Worm (Caenorhabditis elegans) whole organism, L4/young adult: ENCODE results near the gene lsy-12.

ENCODE experiments used
- W03F9.2 ChIP-seq: fragments of 150-350 bp; optimal IDR thresholded peaks from 2 replicates; lab custom pipeline; 2014; ENCODE audit warnings: missing biosample characterization, missing genetic modification characterization
- dao-5 ChIP-seq: sonication (generic microtip); optimal IDR thresholded peaks from 2 replicates; lab custom pipeline; 2016; ENCODE audit warnings: missing genotype, missing genetic modification characterization, moderate library complexity, missing compliant biosample characterization
- him-1 ChIP-seq: sonication (generic microtip); optimal IDR thresholded peaks from 2 replicates; lab custom pipeline; 2016; ENCODE audit warnings: missing genotype, missing genetic modification reagents, missing genetic modification characterization, missing compliant biosample characterization

lsy-12 gene

DNA sequence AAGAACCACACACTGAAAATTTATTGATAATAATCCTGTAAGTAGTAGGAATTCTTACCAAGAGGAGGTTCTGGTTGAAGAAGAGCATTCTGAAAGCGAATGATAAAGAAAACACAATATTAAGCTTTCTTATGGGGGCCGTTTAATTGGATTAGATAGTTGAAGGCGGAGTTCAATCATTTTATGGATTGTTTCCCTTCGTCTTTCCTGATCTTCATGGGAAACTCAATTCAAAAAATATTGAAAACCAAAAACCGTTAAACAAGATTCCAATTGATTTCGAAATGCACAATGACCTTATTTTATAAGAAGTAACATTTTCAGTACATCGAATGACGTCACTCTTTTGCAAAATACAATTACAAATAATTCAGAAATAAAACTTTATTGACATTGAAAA lies 60.7 kb downstream of the lsy-12 start, which contains the start of gene F46B6.13:
Gene F46B6.13, minus strand, starts transcription at position 101 of the 400 bp plus-strand sequence.
- TF ChIP-seq W03F9.2 (tag; lab: Kevin White, UChicago), result no peak
- no peak for TF ChIP-seq him-1 (tag; lab: Kevin White, UChicago)
- no peak for TF ChIP-seq dao-5 (tag; lab: Kevin White, UChicago)

DNA sequence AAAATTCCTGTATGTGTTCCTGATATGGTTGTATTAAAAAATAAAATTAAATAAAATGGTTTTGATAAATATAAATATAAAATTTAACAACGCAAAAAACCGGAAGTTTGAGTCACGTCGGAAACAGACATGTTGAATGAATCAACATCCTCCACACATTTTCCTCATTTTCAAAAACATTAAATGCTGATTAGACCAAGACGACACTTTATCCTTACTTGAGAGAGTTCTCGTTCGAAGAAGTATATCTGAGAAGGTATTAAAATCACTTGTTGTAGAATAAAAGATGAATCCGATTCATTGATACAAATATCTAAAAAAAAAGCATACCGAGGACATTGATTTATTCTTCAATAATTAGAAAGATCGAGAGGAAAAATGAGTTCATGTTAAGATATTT lies 61.6 kb downstream of the lsy-12 start:
- TF ChIP-seq W03F9.2 (tag; lab: Kevin White, UChicago), result no peak
- no peak for TF ChIP-seq dao-5 (tag; lab: Kevin White, UChicago)
- no peak for TF ChIP-seq him-1 (tag; lab: Kevin White, UChicago)

DNA sequence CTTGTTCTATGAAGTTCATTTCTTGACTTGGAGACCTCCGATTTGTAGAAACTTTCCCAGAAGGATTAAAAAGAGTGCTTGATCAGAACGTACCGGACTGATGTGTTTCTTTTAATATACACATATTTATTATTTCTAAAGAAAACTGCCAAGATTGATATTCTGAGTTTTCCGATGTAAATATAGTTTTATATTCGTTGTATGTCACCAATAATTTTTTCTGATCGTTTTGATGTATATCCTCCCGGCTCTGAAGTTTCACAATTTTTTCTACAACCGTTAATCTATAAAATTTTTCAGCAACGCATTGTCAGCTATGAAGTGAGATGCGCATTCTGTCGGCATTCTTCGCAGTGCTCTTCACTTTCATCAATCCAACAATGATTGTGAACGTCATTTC lies 63.2 kb downstream of the lsy-12 start, which contains the start of gene F46B6.9:
Gene F46B6.9, plus strand, starts transcription at position 301 of the 400 bp plus-strand sequence.
- TF ChIP-seq him-1 (tag; lab: Kevin White, UChicago) (no peak), W03F9.2 (tag; lab: Kevin White, UChicago) (no peak), dao-5 (tag; lab: Kevin White, UChicago) (no peak)
